Worm (Caenorhabditis elegans): ENCODE measurements around the gene F53A2.11.

DNA sequence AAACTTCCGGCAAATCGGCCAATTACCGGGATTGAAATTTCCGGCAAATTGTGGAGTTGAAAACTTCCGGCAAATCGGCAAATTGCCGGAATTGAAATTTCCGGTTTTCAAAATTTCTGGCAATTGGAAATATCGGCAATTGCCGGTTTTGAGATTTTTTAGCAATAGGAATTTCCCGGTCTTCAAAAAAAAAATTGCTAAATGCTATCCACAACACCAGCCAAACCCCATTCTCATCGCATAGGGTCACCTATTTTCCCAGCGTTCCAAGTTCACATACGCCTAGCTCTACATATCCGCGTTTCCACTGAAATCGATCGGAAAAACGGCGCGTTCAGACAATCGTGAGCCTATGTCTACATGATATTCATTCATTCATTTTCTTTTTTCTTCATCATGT, 37.1 kb downstream of the F53A2.11 start, which contains the start of gene F56A8.8:
- TF ChIP-seq sma-9 (GFP tag; optimal IDR thresholded peaks at IDR 0.05) (no peak), sma-9 (tag; optimal IDR thresholded peaks at IDR 0.05) (no peak), nhr-237 (tag; optimal IDR thresholded peaks at IDR 0.05) (no peak)
